Worm (Caenorhabditis elegans) whole organism, midembryonic: Measurements from ENCODE around the gene K12H6.10.

Experiments used
- T22C8.4 ChIP-seq: fragments of 200-800 bp; sonication (Bioruptor generic); IDR thresholded peaks from 2 replicates; pipeline ENCODE4 v1.3.6; 2022; ENCODE audit warnings: missing genetic modification characterization, missing compliant biosample characterization
- cog-1 ChIP-seq: sonication (generic microtip); optimal IDR thresholded peaks from 2 replicates; lab custom pipeline; 2016; ENCODE audit warnings: missing genetic modification characterization, missing compliant biosample characterization
- flt-1 ChIP-seq: fragments of 200-800 bp; sonication (Bioruptor generic); IDR thresholded peaks from 2 replicates; pipeline ENCODE4 v1.3.6; 2022; ENCODE audit warnings: missing genetic modification characterization, missing compliant biosample characterization
- klf-2 ChIP-seq: fragments of 200-800 bp; sonication (Bioruptor generic); conservative IDR thresholded peaks from 2 replicates; pipeline ENCODE4 v1.3.6; 2022; ENCODE audit warnings: missing genetic modification reagents, missing genetic modification characterization, missing compliant biosample characterization
- med-1 ChIP-seq: sonication (generic microtip); optimal IDR thresholded peaks from 2 replicates; lab custom pipeline; 2017; ENCODE audit warnings: missing genetic modification characterization, mild to moderate bottlenecking, missing compliant biosample characterization, antibody characterized with exemption, missing genetic modification reagents; ENCODE audit not compliant: insufficient read depth
- ref-1 ChIP-seq: fragments of 200-800 bp; sonication (Bioruptor generic); conservative IDR thresholded peaks from 2 replicates; pipeline ENCODE4 v1.3.6; 2022; ENCODE audit warnings: missing genetic modification reagents, missing genetic modification characterization, missing compliant biosample characterization
- tab-1 ChIP-seq: fragments of 200-800 bp; sonication (Bioruptor generic); IDR thresholded peaks from 2 replicates; pipeline ENCODE4 v1.3.6; 2022; ENCODE audit warnings: missing genetic modification characterization, missing compliant biosample characterization
- ztf-23 ChIP-seq: fragments of 200-800 bp; sonication (Bioruptor generic); IDR thresholded peaks from 2 replicates; pipeline ENCODE4 v1.3.6; 2022; ENCODE audit warnings: missing genetic modification reagents, missing genetic modification characterization, missing compliant biosample characterization
- ztf-29 ChIP-seq: fragments of 200-800 bp; sonication (Bioruptor generic); IDR thresholded peaks from 2 replicates; pipeline ENCODE4 v1.3.6; 2022; ENCODE audit warnings: missing genetic modification reagents, missing genetic modification characterization, missing compliant biosample characterization

- no peak for TF ChIP-seq tab-1
- TF ChIP-seq ztf-29 (GFP tag; lab: Robert Waterston, UW): no peak
- no peak for TF ChIP-seq klf-2 (GFP tag; lab: Robert Waterston, UW)
- TF ChIP-seq med-1 (GFP tag; lab: Kevin White, UChicago): no peak
- no peak for TF ChIP-seq flt-1 (GFP tag; lab: Robert Waterston, UW)
- TF ChIP-seq T22C8.4 (GFP tag; lab: Robert Waterston, UW): no peak
- TF ChIP-seq ztf-23: no peak
- TF ChIP-seq ref-1 (GFP tag; lab: Robert Waterston, UW): no peak
- no peak for TF ChIP-seq cog-1 (tag; lab: Kevin White, UChicago)
Measured at ce11 chrII:2822435-2822920, at the start of gene K12H6.10, which contains the start of gene fut-4.
